Worm (Caenorhabditis elegans): ENCODE measurements around the gene cnc-5.

DNA sequence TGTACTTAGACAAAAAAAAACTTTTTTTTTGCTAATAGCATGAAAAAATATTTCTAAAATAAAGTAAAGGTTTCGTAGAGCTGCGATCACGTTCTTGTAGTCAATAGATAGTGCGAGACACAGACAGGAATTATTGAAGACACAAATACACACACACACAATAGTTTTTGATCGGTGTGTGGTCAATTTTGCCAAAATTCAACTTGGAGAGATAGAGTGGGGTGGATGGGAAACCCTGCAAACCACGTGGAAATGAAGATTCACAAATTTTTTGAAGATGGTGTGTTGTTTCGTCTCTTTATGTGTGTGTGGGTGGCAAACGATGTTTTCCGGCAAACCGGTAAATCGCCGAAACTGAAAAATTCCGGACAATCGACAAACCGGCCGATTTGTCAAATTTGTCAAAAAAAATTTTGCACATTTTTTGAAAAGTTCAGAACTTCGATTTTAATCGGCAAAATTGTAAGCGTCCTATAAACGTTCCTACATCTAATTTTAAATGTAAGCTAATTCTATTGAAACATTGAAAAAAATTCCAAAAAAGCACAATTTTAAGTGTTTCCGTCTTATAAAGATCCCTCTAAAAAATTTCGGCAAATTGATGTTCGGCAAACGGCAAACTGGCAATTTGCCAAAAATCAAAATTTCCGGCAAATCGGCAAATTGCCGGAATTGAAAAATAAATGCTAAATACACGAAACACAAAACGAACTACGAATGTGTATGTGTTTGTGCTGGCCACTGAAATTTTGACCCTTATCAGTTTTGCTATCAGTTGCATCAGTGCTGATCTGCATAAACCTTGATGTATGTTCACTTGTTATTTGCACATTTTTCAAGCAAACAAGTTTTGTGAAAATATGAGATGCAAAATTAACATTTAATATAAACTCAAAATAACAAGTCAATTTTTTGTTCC lies 12.4 kb upstream of the cnc-5 start:
- TF ChIP-seq madf-10 (tag; optimal IDR thresholded peaks at IDR 0.05) (no peak), lsl-1 (GFP tag; optimal IDR thresholded peaks at IDR 0.05) (no peak), K11D2.4 (GFP tag; IDR thresholded peaks at IDR 0.05) (no peak)

Data from whole organism, young adult.